Worm (Caenorhabditis elegans): ENCODE measurements around the gene C39D10.2.

C39D10.2 gene

ce11 chrX:7925134-7925533 is 36.1 kb downstream of the C39D10.2 start, which contains the start of gene zig-4:
Gene zig-4, plus strand, starts transcription at chrX:7925434.
- no peak for TF ChIP-seq Y5F2A.4 (GFP tag; optimal IDR thresholded peaks at IDR 0.05)
- peak; percentile 32 for TF ChIP-seq aha-1 (tag)

- TF ChIP-seq dmd-9 (GFP tag; IDR thresholded peaks at IDR 0.05) (no peak), ceh-62 (tag; optimal IDR thresholded peaks at IDR 0.05) (no peak)
Measured at ce11 chrX:7930450-7930849, 41.4 kb downstream of the C39D10.2 start, which contains the start of gene zig-3. Gene zig-3, plus strand, starts transcription at chrX:7930750.

DNA sequence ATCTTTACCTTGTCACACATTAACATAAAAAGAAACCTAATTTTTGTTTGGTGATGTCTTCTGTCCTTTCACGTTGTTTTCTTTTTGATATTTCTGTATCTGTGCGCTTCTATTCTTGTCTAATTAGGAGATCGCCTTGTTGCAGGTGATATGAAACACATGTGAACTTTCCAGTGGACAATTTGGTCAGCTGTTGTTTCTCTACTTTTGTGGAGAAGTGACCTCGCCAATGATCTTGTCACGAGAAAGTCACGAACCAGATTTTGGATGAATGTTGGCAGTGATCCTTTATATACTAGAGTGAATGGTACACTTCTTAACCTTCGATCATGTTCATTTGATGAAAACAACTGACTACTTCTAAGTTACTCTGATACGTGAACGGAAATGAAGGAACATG is 43.4 kb downstream of the C39D10.2 start:
- TF ChIP-seq lin-1 (GFP tag; IDR thresholded peaks at IDR 0.05) (no peak), madf-9 (GFP tag; conservative IDR thresholded peaks at IDR 0.05) (no peak), unc-62 (GFP tag; optimal IDR thresholded peaks at IDR 0.05 in 1 of 2) (no peak), unc-62 (tag; optimal IDR thresholded peaks at IDR 0.05) (no peak), zip-11 (GFP tag; IDR thresholded peaks at IDR 0.05) (no peak), Y48G9A.11 (GFP tag; IDR thresholded peaks at IDR 0.05) (no peak), cey-2 (tag; optimal IDR thresholded peaks at IDR 0.05; ENCODE audit: borderline replicate concordance, insufficient read depth) (no peak), T26A8.4 (GFP tag; IDR thresholded peaks at IDR 0.05) (no peak), dve-1 (tag; optimal IDR thresholded peaks at IDR 0.05; ENCODE audit: insufficient read depth) (no peak), D1046.2 (GFP tag; IDR thresholded peaks at IDR 0.05) (no peak), T20F7.1 (GFP tag; optimal IDR thresholded peaks at IDR 0.05) (no peak)

Measured in whole organism, L4 larva.